Fruit fly (Drosophila melanogaster): ENCODE measurements around the gene CG8475.

The CG8475 gene

dm6 chr2L:8220393-8220934 is 23.7 kb upstream of the CG8475 start, which contains the start of gene Snx6:
TSS of gene Snx6 (minus strand) at chr2L:8220741.
- peak; percentile 35; the same call in 2 of the 3 replicates for TF ChIP-seq CG14860 (GFP tag; IDR thresholded peaks at IDR 0.05; ENCODE audit: partially characterized antibody)
- TF ChIP-seq pan (optimal IDR thresholded peaks at IDR 0.05) = no peak
- no peak for TF ChIP-seq pan (GFP tag; optimal IDR thresholded peaks at IDR 0.05 in 1 of 2, IDR thresholded peaks at IDR 0.05 in 1 of 2)
- peak; percentile 68 for TF ChIP-seq Scr (GFP tag; IDR thresholded peaks at IDR 0.05; ENCODE audit: partially characterized antibody)
- TF ChIP-seq vnd (GFP tag; IDR thresholded peaks at IDR 0.05; ENCODE audit: partially characterized antibody) = peak; percentile 63; the same call in 2 of the 3 replicates
- no peak for TF ChIP-seq esg (GFP tag; conservative IDR thresholded peaks at IDR 0.05)
- TF ChIP-seq Sry-δ (GFP tag; optimal IDR thresholded peaks at IDR 0.05) = peak; percentile 87
- TF ChIP-seq E2f2 (GFP tag; IDR thresholded peaks at IDR 0.05) = peak; percentile 91
- peak; percentile 68 for TF ChIP-seq unc-4 (GFP tag; IDR thresholded peaks at IDR 0.05; ENCODE audit: partially characterized antibody)
- no peak for TF ChIP-seq gfzf (GFP tag; optimal IDR thresholded peaks at IDR 0.05)
- no peak for TF ChIP-seq CG9609 (GFP tag; optimal IDR thresholded peaks at IDR 0.05)
- TF ChIP-seq zen2 (GFP tag; IDR thresholded peaks at IDR 0.05; ENCODE audit: partially characterized antibody) = peak; percentile 59
- TF ChIP-seq BEAF-32 (GFP tag; optimal IDR thresholded peaks at IDR 0.05) = peak; percentile 64
- TF ChIP-seq YL-1 (GFP tag; optimal IDR thresholded peaks at IDR 0.05) = peak; percentile 14
- TF ChIP-seq CG10267 (tag; optimal IDR thresholded peaks at IDR 0.05) = peak; percentile 26
- TF ChIP-seq exex (tag; optimal IDR thresholded peaks at IDR 0.05) = peak; percentile 80
- TF ChIP-seq CG1529 (GFP tag; optimal IDR thresholded peaks at IDR 0.05) = no peak
- no peak for TF ChIP-seq CG18476 (GFP tag; optimal IDR thresholded peaks at IDR 0.05)
- TF ChIP-seq CG1024 (GFP tag; IDR thresholded peaks at IDR 0.05) = no peak
- TF ChIP-seq sug (tag; optimal IDR thresholded peaks at IDR 0.05) = peak; percentile 80
- no peak for TF ChIP-seq Camta (GFP tag; optimal IDR thresholded peaks at IDR 0.05)
- TF ChIP-seq Dref (GFP tag; IDR thresholded peaks at IDR 0.05) = peak; percentile 86
- TF ChIP-seq zfh1 (GFP tag; IDR thresholded peaks at IDR 0.05) = no peak
- TF ChIP-seq CG2116 (GFP tag; optimal IDR thresholded peaks at IDR 0.05) = peak; percentile 44
- peak; percentile 86 for TF ChIP-seq CG13287 (GFP tag; IDR thresholded peaks at IDR 0.05; ENCODE audit: partially characterized antibody)
- peak; percentile 56; the same call in 1 of the 2 replicates for TF ChIP-seq amos (GFP tag; IDR thresholded peaks at IDR 0.05; ENCODE audit: partially characterized antibody)
- TF ChIP-seq CG3163 (GFP tag; optimal IDR thresholded peaks at IDR 0.05) = no peak
- TF ChIP-seq ato (GFP tag; IDR thresholded peaks at IDR 0.05; ENCODE audit: partially characterized antibody) = 0 out of 2 replicates have a peak, but pooled peaks have one; percentile 37
- TF ChIP-seq CG10959 (GFP tag; IDR thresholded peaks at IDR 0.05) = no peak
- TF ChIP-seq trem (tag; optimal IDR thresholded peaks at IDR 0.05) = peak; percentile 27
- TF ChIP-seq CG12155 (GFP tag; optimal IDR thresholded peaks at IDR 0.05) = no peak
- peak; percentile 65 for TF ChIP-seq Doc3 (GFP tag; IDR thresholded peaks at IDR 0.05; ENCODE audit: partially characterized antibody)
- TF ChIP-seq D (optimal IDR thresholded peaks at IDR 0.05) = no peak
- TF ChIP-seq D (GFP tag; optimal IDR thresholded peaks at IDR 0.05) = no peak
- TF ChIP-seq CG4820 (GFP tag; optimal IDR thresholded peaks at IDR 0.05) = no peak
- peak; percentile 62 for TF ChIP-seq hbn (GFP tag; IDR thresholded peaks at IDR 0.05; ENCODE audit: partially characterized antibody)
- peak; percentile 50; the same call in 1 of the 3 replicates for TF ChIP-seq CG16813 (GFP tag; IDR thresholded peaks at IDR 0.05; ENCODE audit: partially characterized antibody)
- no peak for TF ChIP-seq CG10565 (GFP tag; optimal IDR thresholded peaks at IDR 0.05)
- TF ChIP-seq p53 (GFP tag; optimal IDR thresholded peaks at IDR 0.05) = no peak
- TF ChIP-seq CG4424 (GFP tag; optimal IDR thresholded peaks at IDR 0.05) = no peak
- TF ChIP-seq CG14710 (tag; optimal IDR thresholded peaks at IDR 0.05) = peak; percentile 12
- no peak for TF ChIP-seq Poxn (GFP tag; IDR thresholded peaks at IDR 0.05)
- peak; percentile 46 for TF ChIP-seq phol (tag; optimal IDR thresholded peaks at IDR 0.05)
- no peak for TF ChIP-seq CG8478 (optimal IDR thresholded peaks at IDR 0.05)
- peak; percentile 56 for TF ChIP-seq lbe (GFP tag; optimal IDR thresholded peaks at IDR 0.05)
- TF ChIP-seq Myb (GFP tag; optimal IDR thresholded peaks at IDR 0.05) = peak; percentile 38
- TF ChIP-seq CG10274 (GFP tag; optimal IDR thresholded peaks at IDR 0.05) = no peak
- no peak for TF ChIP-seq CG10366 (GFP tag; IDR thresholded peaks at IDR 0.05)
- no peak for TF ChIP-seq CG12219 (GFP tag; optimal IDR thresholded peaks at IDR 0.05)
- peak; percentile 25 for TF ChIP-seq CG4617 (GFP tag; optimal IDR thresholded peaks at IDR 0.05; ENCODE audit: borderline replicate concordance)
